Worm (Caenorhabditis elegans) whole organism, midembryonic: Measurements from ENCODE around the gene F58F12.3.

Experiments
- T22C8.4 ChIP-seq: fragments of 200-800 bp; sonication (Bioruptor generic); IDR thresholded peaks from 2 replicates; pipeline ENCODE4 v1.3.6; 2022; ENCODE audit warnings: missing genetic modification characterization, missing compliant biosample characterization
- cog-1 ChIP-seq: sonication (generic microtip); optimal IDR thresholded peaks from 2 replicates; lab custom pipeline; 2016; ENCODE audit warnings: missing genetic modification characterization, missing compliant biosample characterization
- flt-1 ChIP-seq: fragments of 200-800 bp; sonication (Bioruptor generic); IDR thresholded peaks from 2 replicates; pipeline ENCODE4 v1.3.6; 2022; ENCODE audit warnings: missing genetic modification characterization, missing compliant biosample characterization
- med-1 ChIP-seq: sonication (generic microtip); optimal IDR thresholded peaks from 2 replicates; lab custom pipeline; 2017; ENCODE audit warnings: missing genetic modification characterization, mild to moderate bottlenecking, missing compliant biosample characterization, antibody characterized with exemption, missing genetic modification reagents; ENCODE audit not compliant: insufficient read depth

- no peak for TF ChIP-seq cog-1 (tag; lab: Kevin White, UChicago)
- TF ChIP-seq flt-1, result no peak
- peak; percentile 7; the same call in 1 of the 2 replicates for TF ChIP-seq T22C8.4 (GFP tag; lab: Robert Waterston, UW)
- peak; percentile 18 for TF ChIP-seq med-1 (GFP tag; lab: Kevin White, UChicago)
These were observed 35.4 kb downstream of the F58F12.3 start, which contains the start of gene C32D5.11 for ce11 chrII:6355396-6356346.
